Worm (Caenorhabditis elegans): ENCODE measurements around the gene daao-1.

Gene daao-1

ce11 chrIV:2597417-2597816, 16.6 kb upstream of the daao-1 start, which contains the start of gene Y69A2AR.47:
TSS of gene Y69A2AR.47 (plus strand) at chrIV:2597717.
- TF ChIP-seq nhr-6 (tag; optimal IDR thresholded peaks at IDR 0.05) (no peak), mab-5 (tag; optimal IDR thresholded peaks at IDR 0.05) (no peak), mdl-1 (tag; optimal IDR thresholded peaks at IDR 0.05) (no peak), elt-1 (tag; optimal IDR thresholded peaks at IDR 0.05) (no peak), nhr-11 (tag; optimal IDR thresholded peaks at IDR 0.05) (no peak), nhr-12 (tag; optimal IDR thresholded peaks at IDR 0.05) (no peak), ZK546.5 (tag; optimal IDR thresholded peaks at IDR 0.05) (no peak), elt-3 (tag; optimal IDR thresholded peaks at IDR 0.05) (no peak), nhr-237 (tag; optimal IDR thresholded peaks at IDR 0.05) (no peak), nhr-23 (tag; optimal IDR thresholded peaks at IDR 0.05) (no peak), ceh-82 (tag; optimal IDR thresholded peaks at IDR 0.05) (no peak), lin-11 (tag; optimal IDR thresholded peaks at IDR 0.05) (no peak), lin-13 (GFP tag; optimal IDR thresholded peaks at IDR 0.05) (no peak), aly-2 (tag; optimal IDR thresholded peaks at IDR 0.05) (no peak), nhr-21 (tag; optimal IDR thresholded peaks at IDR 0.05) (no peak), F13H6.1 (tag; optimal IDR thresholded peaks at IDR 0.05) (no peak), nhr-10 (tag; optimal IDR thresholded peaks at IDR 0.05) (no peak)

ce11 chrIV:2599634-2600033, 14.4 kb upstream of the daao-1 start:
- TF ChIP-seq fos-1 (tag; optimal IDR thresholded peaks at IDR 0.05) (peak; percentile 81), crh-2 (tag; optimal IDR thresholded peaks at IDR 0.05) (peak; percentile 87), C34F6.9 (tag; optimal IDR thresholded peaks at IDR 0.05) (peak; percentile 95), unc-39 (tag; optimal IDR thresholded peaks at IDR 0.05) (no peak), dmd-4 (tag; optimal IDR thresholded peaks at IDR 0.05) (no peak), unc-55 (GFP tag; optimal IDR thresholded peaks at IDR 0.05) (peak; percentile 88), nhr-129 (tag; optimal IDR thresholded peaks at IDR 0.05) (peak; percentile 95), mdl-1 (tag; optimal IDR thresholded peaks at IDR 0.05) (peak; percentile 64 to 85), nhr-6 (tag; optimal IDR thresholded peaks at IDR 0.05) (peak; percentile 45), nhr-11 (tag; optimal IDR thresholded peaks at IDR 0.05) (no peak), ztf-4 (tag; optimal IDR thresholded peaks at IDR 0.05) (no peak), Y55F3AM.14 (GFP tag; optimal IDR thresholded peaks at IDR 0.05) (no peak), ztf-11 (tag; optimal IDR thresholded peaks at IDR 0.05) (no peak), mab-5 (tag; optimal IDR thresholded peaks at IDR 0.05) (peak; percentile 80), lin-39 (tag; optimal IDR thresholded peaks at IDR 0.05) (no peak), nhr-237 (tag; optimal IDR thresholded peaks at IDR 0.05) (no peak), sma-9 (GFP tag; optimal IDR thresholded peaks at IDR 0.05) (peak; percentile 92), sma-9 (tag; optimal IDR thresholded peaks at IDR 0.05) (no peak), elt-1 (tag; optimal IDR thresholded peaks at IDR 0.05) (no peak), gmeb-1 (tag; optimal IDR thresholded peaks at IDR 0.05) (peak; percentile 67), peb-1 (tag; optimal IDR thresholded peaks at IDR 0.05) (no peak), nhr-25 (tag; optimal IDR thresholded peaks at IDR 0.05) (peak; percentile 78), zag-1 (tag; optimal IDR thresholded peaks at IDR 0.05) (peak; percentile 79), lin-11 (tag; optimal IDR thresholded peaks at IDR 0.05) (no peak), sem-4 (tag; optimal IDR thresholded peaks at IDR 0.05) (peak; percentile 59), blmp-1 (tag; optimal IDR thresholded peaks at IDR 0.05; ENCODE audit: insufficient read depth) (peak; percentile 30), F13H6.1 (tag; optimal IDR thresholded peaks at IDR 0.05) (peak; percentile 83), alr-1 (tag; optimal IDR thresholded peaks at IDR 0.05) (no peak), nhr-21 (tag; optimal IDR thresholded peaks at IDR 0.05) (peak; percentile 72), sma-3 (GFP tag; optimal IDR thresholded peaks at IDR 0.05) (peak; percentile 78), elt-3 (tag; optimal IDR thresholded peaks at IDR 0.05) (no peak), ceh-82 (tag; optimal IDR thresholded peaks at IDR 0.05) (no peak), egl-27 (tag; optimal IDR thresholded peaks at IDR 0.05) (peak; percentile 67), ama-1 (optimal IDR thresholded peaks at IDR 0.05) (peak; percentile 87), lsy-2 (tag; optimal IDR thresholded peaks at IDR 0.05) (peak; percentile 54 to 88), snpc-4 (tag; optimal IDR thresholded peaks at IDR 0.05) (peak; percentile 51), lin-13 (GFP tag; optimal IDR thresholded peaks at IDR 0.05) (peak; percentile 80)

ce11 chrIV:2600841-2601240, 13.2 kb upstream of the daao-1 start, which contains the start of gene epg-9:
TSS of gene epg-9 (plus strand) at chrIV:2601141.
- no peak for TF ChIP-seq sem-4 (tag; optimal IDR thresholded peaks at IDR 0.05)
- no peak for TF ChIP-seq nhr-6 (tag; optimal IDR thresholded peaks at IDR 0.05)
- TF ChIP-seq ceh-16 (tag; optimal IDR thresholded peaks at IDR 0.05): no peak
- TF ChIP-seq aly-2 (tag; optimal IDR thresholded peaks at IDR 0.05): no peak
- TF ChIP-seq ztf-4 (tag; optimal IDR thresholded peaks at IDR 0.05): no peak
- TF ChIP-seq snpc-4 (tag; optimal IDR thresholded peaks at IDR 0.05): no peak
- TF ChIP-seq fos-1 (tag; optimal IDR thresholded peaks at IDR 0.05): no peak
- no peak for TF ChIP-seq nhr-11 (tag; optimal IDR thresholded peaks at IDR 0.05)
- no peak for TF ChIP-seq unc-55 (GFP tag; optimal IDR thresholded peaks at IDR 0.05)
- TF ChIP-seq lin-13 (GFP tag; optimal IDR thresholded peaks at IDR 0.05): no peak
- TF ChIP-seq R02D3.7 (tag; optimal IDR thresholded peaks at IDR 0.05): no peak
- TF ChIP-seq mdl-1 (tag; optimal IDR thresholded peaks at IDR 0.05): no peak
- TF ChIP-seq sma-9 (GFP tag; optimal IDR thresholded peaks at IDR 0.05): no peak
- no peak for TF ChIP-seq sma-9 (tag; optimal IDR thresholded peaks at IDR 0.05)
- no peak for TF ChIP-seq ztf-11 (tag; optimal IDR thresholded peaks at IDR 0.05)
- TF ChIP-seq nhr-25 (tag; optimal IDR thresholded peaks at IDR 0.05): no peak
- TF ChIP-seq zag-1 (tag; optimal IDR thresholded peaks at IDR 0.05): no peak
- TF ChIP-seq blmp-1 (tag; optimal IDR thresholded peaks at IDR 0.05; ENCODE audit: insufficient read depth): no peak
- TF ChIP-seq ceh-82 (tag; optimal IDR thresholded peaks at IDR 0.05): no peak

All from whole organism, L2 larva.